Worm (Caenorhabditis elegans) whole organism, young adult: ENCODE measurements around the gene mec-17.

Experiments
- B0035.1 ChIP-seq: sonication (generic microtip); optimal IDR thresholded peaks from 2 replicates; lab custom pipeline; 2016; ENCODE audit warnings: missing genetic modification characterization, mild to moderate bottlenecking, missing compliant biosample characterization, missing genotype, missing genetic modification reagents
- C17E4.6 ChIP-seq: fragments of 200-800 bp; sonication (Bioruptor generic); IDR thresholded peaks from 2 replicates; pipeline ENCODE4 v1.3.6; 2022; ENCODE audit warnings: missing genetic modification reagents, missing genetic modification characterization, missing compliant biosample characterization
- F10E7.11 ChIP-seq: sonication (generic microtip); optimal IDR thresholded peaks from 2 replicates; lab custom pipeline; 2017; ENCODE audit warnings: mild to moderate bottlenecking, missing genetic modification characterization, moderate library complexity, missing compliant biosample characterization
- F37B4.10 ChIP-seq: fragments of 200-800 bp; sonication (Bioruptor generic); IDR thresholded peaks from 2 replicates; pipeline ENCODE4 v1.3.6; 2022; ENCODE audit warnings: missing genetic modification characterization, missing compliant biosample characterization
- F39B2.1 ChIP-seq: fragments of 200-800 bp; sonication (Bioruptor generic); IDR thresholded peaks from 2 replicates; pipeline ENCODE4 v1.3.6; 2022; ENCODE audit warnings: missing genetic modification reagents, missing genetic modification characterization, missing compliant biosample characterization
- F52B5.7 ChIP-seq: sonication (generic microtip); optimal IDR thresholded peaks from 2 replicates; lab custom pipeline; 2016; ENCODE audit warnings: mild to moderate bottlenecking, missing genetic modification characterization, missing compliant biosample characterization
- T26A5.8 ChIP-seq: sonication (generic microtip); optimal IDR thresholded peaks from 2 replicates; lab custom pipeline; 2016; ENCODE audit warnings: missing genetic modification characterization, missing compliant biosample characterization
- Y53G8AR.9 ChIP-seq: fragments of 200-800 bp; sonication (Bioruptor generic); conservative IDR thresholded peaks from 2 replicates; pipeline ENCODE4 v1.3.6; 2022; ENCODE audit warnings: missing genetic modification reagents, missing genetic modification characterization, missing compliant biosample characterization
- Y56A3A.18 ChIP-seq: fragments of 200-800 bp; sonication (Bioruptor generic); IDR thresholded peaks from 2 replicates; pipeline ENCODE4 v1.3.6; 2022; ENCODE audit warnings: missing genetic modification reagents, missing genetic modification characterization, missing compliant biosample characterization
- Y79H2A.3 ChIP-seq: fragments of 200-800 bp; sonication (Bioruptor generic); conservative IDR thresholded peaks from 2 replicates; pipeline ENCODE4 v1.3.6; 2022; ENCODE audit warnings: missing genetic modification reagents, missing genetic modification characterization, missing compliant biosample characterization
- akir-1 ChIP-seq: fragments of 200-800 bp; sonication (Bioruptor generic); optimal IDR thresholded peaks from 2 replicates; lab custom pipeline; 2018; ENCODE audit warnings: mild to moderate bottlenecking, missing genetic modification characterization, moderate library complexity, missing compliant biosample characterization
- aptf-2 ChIP-seq: fragments of 200-800 bp; sonication (Bioruptor generic); conservative IDR thresholded peaks from 2 replicates; pipeline ENCODE4 v1.3.6; 2022; ENCODE audit warnings: missing genetic modification reagents, missing genetic modification characterization, missing compliant biosample characterization
- aptf-3 ChIP-seq: fragments of 200-800 bp; sonication (Bioruptor generic); IDR thresholded peaks from 2 replicates; pipeline ENCODE4 v1.3.6; 2022; ENCODE audit warnings: missing genetic modification characterization, missing compliant biosample characterization
- bed-1 ChIP-seq: fragments of 200-800 bp; sonication (Bioruptor generic); IDR thresholded peaks from 2 replicates; pipeline ENCODE4 v1.3.6; 2022; ENCODE audit warnings: missing genetic modification reagents, missing genetic modification characterization, missing compliant biosample characterization
- bed-2 ChIP-seq: fragments of 200-800 bp; sonication (Bioruptor generic); IDR thresholded peaks from 2 replicates; pipeline ENCODE4 v1.3.6; 2022; ENCODE audit warnings: missing genetic modification reagents, missing genetic modification characterization, missing compliant biosample characterization
- cebp-1 ChIP-seq, 2 experiments: fragments of 200-800 bp in 1 of 2; sonication (Bioruptor generic) in 1 of 2; sonication (generic microtip) in 1 of 2; IDR thresholded peaks in 1 of 2; optimal IDR thresholded peaks in 1 of 2; 2 replicates each; pipeline versions ENCODE4 v1.3.6 to Lab custom; 2017 to 2022; ENCODE audit warnings: missing compliant biosample characterization in 2 of 2, missing genetic modification characterization in 2 of 2, mild to moderate bottlenecking in 1 of 2, missing genetic modification reagents in 1 of 2, moderate library complexity in 1 of 2
- ceh-100 ChIP-seq: fragments of 200-800 bp; sonication (Bioruptor generic); IDR thresholded peaks from 2 replicates; pipeline ENCODE4 v1.3.6; 2022; ENCODE audit warnings: missing genetic modification reagents, missing genetic modification characterization, missing compliant biosample characterization
- ceh-40 ChIP-seq: fragments of 200-800 bp; sonication (Bioruptor generic); IDR thresholded peaks from 2 replicates; pipeline ENCODE4 v1.3.6; 2022; ENCODE audit warnings: missing genetic modification characterization, missing compliant biosample characterization
- dpff-1 ChIP-seq: sonication (generic microtip); optimal IDR thresholded peaks from 2 replicates; lab custom pipeline; 2017; ENCODE audit warnings: mild to moderate bottlenecking, missing genetic modification characterization, missing compliant biosample characterization
- egrh-3 ChIP-seq: fragments of 200-800 bp; sonication (Bioruptor generic); IDR thresholded peaks from 2 replicates; pipeline ENCODE4 v1.3.6; 2022; ENCODE audit warnings: missing genetic modification reagents, missing genetic modification characterization, missing compliant biosample characterization
- fkh-3 ChIP-seq: sonication (generic microtip); optimal IDR thresholded peaks from 2 replicates; lab custom pipeline; 2016; ENCODE audit warnings: mild to moderate bottlenecking, missing genetic modification characterization, missing compliant biosample characterization
- hlh-26 ChIP-seq: fragments of 200-800 bp; sonication (Bioruptor generic); conservative IDR thresholded peaks from 2 replicates; pipeline ENCODE4 v1.3.6; 2022; ENCODE audit warnings: missing genetic modification reagents, missing genetic modification characterization, missing compliant biosample characterization
- hrde-1 ChIP-seq: sonication (generic microtip); optimal IDR thresholded peaks from 2 replicates; lab custom pipeline; 2016; ENCODE audit warnings: missing genetic modification characterization, mild to moderate bottlenecking, missing compliant biosample characterization, moderate library complexity, missing genotype, missing genetic modification reagents, borderline replicate concordance
- let-607 ChIP-seq, 2 experiments: fragments of 200-800 bp in 1 of 2; sonication (Bioruptor generic) in 1 of 2; sonication (generic microtip) in 1 of 2; optimal IDR thresholded peaks; 2 replicates each; lab custom pipeline; 2016 to 2018; ENCODE audit warnings: mild to moderate bottlenecking in 2 of 2, missing compliant biosample characterization in 2 of 2, missing genetic modification characterization in 2 of 2, moderate library complexity in 2 of 2, missing genotype in 1 of 2
- lin-40 ChIP-seq: sonication (generic microtip); optimal IDR thresholded peaks from 2 replicates; lab custom pipeline; 2016; ENCODE audit warnings: missing genetic modification characterization, mild to moderate bottlenecking, missing compliant biosample characterization, missing genotype, missing genetic modification reagents
- lir-1 ChIP-seq: fragments of 200-800 bp; sonication (Bioruptor generic); conservative IDR thresholded peaks from 2 replicates; pipeline ENCODE4 v1.3.6; 2022; ENCODE audit warnings: missing genetic modification reagents, missing genetic modification characterization, missing compliant biosample characterization
- lsl-1 ChIP-seq: fragments of 200-800 bp; sonication (Bioruptor generic); optimal IDR thresholded peaks from 2 replicates; lab custom pipeline; 2018; ENCODE audit warnings: mild to moderate bottlenecking, missing genetic modification characterization, moderate library complexity, missing compliant biosample characterization
- madf-6 ChIP-seq: fragments of 200-800 bp; sonication (Bioruptor generic); IDR thresholded peaks from 2 replicates; pipeline ENCODE4 v1.3.6; 2022; ENCODE audit warnings: missing genetic modification reagents, missing genetic modification characterization, missing compliant biosample characterization
- madf-8 ChIP-seq: fragments of 200-800 bp; sonication (Bioruptor generic); conservative IDR thresholded peaks from 2 replicates; pipeline ENCODE4 v1.3.6; 2022; ENCODE audit warnings: missing genetic modification reagents, missing genetic modification characterization, missing compliant biosample characterization
- nfya-1 ChIP-seq: sonication (generic microtip); optimal IDR thresholded peaks from 2 replicates; lab custom pipeline; 2017; ENCODE audit warnings: antibody characterized with exemption, missing compliant biosample characterization, missing genetic modification characterization, borderline replicate concordance; ENCODE audit not compliant: insufficient read depth
- nhr-120 ChIP-seq: fragments of 200-800 bp; sonication (Bioruptor generic); IDR thresholded peaks from 2 replicates; pipeline ENCODE4 v1.3.6; 2022; ENCODE audit warnings: missing genetic modification characterization, missing compliant biosample characterization
- nhr-80 ChIP-seq: sonication (generic microtip); optimal IDR thresholded peaks from 2 replicates; lab custom pipeline; 2016; ENCODE audit warnings: missing genetic modification characterization, missing compliant biosample characterization
- nhr-90 ChIP-seq: sonication (generic microtip); optimal IDR thresholded peaks from 2 replicates; lab custom pipeline; 2016; ENCODE audit warnings: missing genotype, mild to moderate bottlenecking, missing genetic modification characterization, missing compliant biosample characterization
- sdz-38 ChIP-seq: sonication (generic microtip); optimal IDR thresholded peaks from 2 replicates; lab custom pipeline; 2016; ENCODE audit warnings: missing genotype, missing genetic modification characterization, missing compliant biosample characterization
- sea-2 ChIP-seq: fragments of 200-800 bp; sonication (Bioruptor generic); IDR thresholded peaks from 2 replicates; pipeline ENCODE4 v1.3.6; 2022; ENCODE audit warnings: missing genetic modification characterization, missing compliant biosample characterization
- snpc-1.3 ChIP-seq: sonication (generic microtip); optimal IDR thresholded peaks from 2 replicates; lab custom pipeline; 2017; ENCODE audit warnings: missing genetic modification characterization, mild to moderate bottlenecking, missing compliant biosample characterization, antibody characterized with exemption, moderate library complexity, missing genotype, missing genetic modification reagents; ENCODE audit not compliant: insufficient read depth
- snpc-3.4 ChIP-seq: sonication (generic microtip); optimal IDR thresholded peaks from 2 replicates; lab custom pipeline; 2017; ENCODE audit warnings: missing genetic modification characterization, mild to moderate bottlenecking, missing compliant biosample characterization, antibody characterized with exemption, moderate library complexity, missing genotype, missing genetic modification reagents
- tbx-9 ChIP-seq: sonication (generic microtip); optimal IDR thresholded peaks from 2 replicates; lab custom pipeline; 2016; ENCODE audit warnings: borderline replicate concordance, missing genetic modification characterization, inconsistent platforms, missing compliant biosample characterization
- zim-3 ChIP-seq: sonication (generic microtip); optimal IDR thresholded peaks from 2 replicates; lab custom pipeline; 2017; ENCODE audit warnings: mild to moderate bottlenecking, missing genetic modification characterization, moderate library complexity, missing compliant biosample characterization
- ztf-18 ChIP-seq: sonication (generic microtip); optimal IDR thresholded peaks from 2 replicates; lab custom pipeline; 2016; ENCODE audit warnings: missing genotype, mild to moderate bottlenecking, missing genetic modification characterization, missing compliant biosample characterization
- ztf-25 ChIP-seq: fragments of 200-800 bp; sonication (Bioruptor generic); IDR thresholded peaks from 2 replicates; pipeline ENCODE4 v1.3.6; 2022; ENCODE audit warnings: missing genetic modification reagents, missing genetic modification characterization, missing compliant biosample characterization
- ztf-3 ChIP-seq: fragments of 200-800 bp; sonication (Bioruptor generic); optimal IDR thresholded peaks from 2 replicates; lab custom pipeline; 2018; ENCODE audit warnings: mild to moderate bottlenecking, missing genetic modification characterization, missing compliant biosample characterization

The mec-17 gene

DNA sequence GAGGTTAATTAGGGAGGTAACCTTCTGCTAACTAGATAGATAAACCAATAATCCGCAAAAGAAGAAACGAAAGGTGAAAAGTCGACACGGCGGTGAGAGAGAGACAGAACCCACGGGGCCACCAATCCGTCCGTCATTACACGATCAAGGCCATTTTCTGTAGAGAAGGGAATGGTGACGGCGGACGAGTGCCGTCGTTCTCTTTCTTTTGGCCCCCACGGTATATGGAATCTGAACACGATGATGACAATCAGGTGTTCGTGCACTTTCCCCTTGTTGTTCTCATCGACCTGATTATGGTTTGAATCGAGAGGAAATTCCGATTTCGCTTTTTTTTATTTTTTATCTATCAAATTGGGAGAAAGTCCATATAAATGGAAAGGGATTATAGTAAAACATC is 22.4 kb upstream of the mec-17 start:
- TF ChIP-seq lin-40 (tag; lab: Kevin White, UChicago) (no peak), dpff-1 (tag; lab: Kevin White, UChicago) (no peak), snpc-3.4 (tag; lab: Kevin White, UChicago) (no peak), ztf-18 (tag; lab: Kevin White, UChicago) (no peak), ceh-40 (no peak), tbx-9 (tag; lab: Kevin White, UChicago) (no peak), F37B4.10 (GFP tag; lab: Robert Waterston, UW) (no peak), bed-2 (GFP tag; lab: Robert Waterston, UW) (no peak), nhr-120 (GFP tag; lab: Robert Waterston, UW) (no peak), akir-1 (GFP tag; lab: Kevin White, UChicago) (no peak), let-607 (tag; optimal IDR thresholded peaks at IDR 0.05; lab: Kevin White, UChicago) (no peak), nhr-90 (tag; lab: Kevin White, UChicago) (no peak), Y79H2A.3 (GFP tag; lab: Robert Waterston, UW) (no peak), sdz-38 (no peak)
- TF ChIP-seq, all 124 proteins: peak for 0

- TF ChIP-seq C17E4.6 (GFP tag; lab: Robert Waterston, UW) (no peak), lir-1 (no peak), madf-8 (GFP tag; lab: Robert Waterston, UW) (no peak), aptf-3 (GFP tag; lab: Robert Waterston, UW) (no peak), ztf-25 (GFP tag; lab: Robert Waterston, UW) (no peak), Y53G8AR.9 (GFP tag; lab: Robert Waterston, UW) (no peak), Y56A3A.18 (no peak), fkh-3 (tag; lab: Kevin White, UChicago) (no peak)
- TF ChIP-seq, all 124 proteins: peak for 0
These were observed 21.2 kb upstream of the mec-17 start for ce11 chrIV:8008137-8008536.

DNA sequence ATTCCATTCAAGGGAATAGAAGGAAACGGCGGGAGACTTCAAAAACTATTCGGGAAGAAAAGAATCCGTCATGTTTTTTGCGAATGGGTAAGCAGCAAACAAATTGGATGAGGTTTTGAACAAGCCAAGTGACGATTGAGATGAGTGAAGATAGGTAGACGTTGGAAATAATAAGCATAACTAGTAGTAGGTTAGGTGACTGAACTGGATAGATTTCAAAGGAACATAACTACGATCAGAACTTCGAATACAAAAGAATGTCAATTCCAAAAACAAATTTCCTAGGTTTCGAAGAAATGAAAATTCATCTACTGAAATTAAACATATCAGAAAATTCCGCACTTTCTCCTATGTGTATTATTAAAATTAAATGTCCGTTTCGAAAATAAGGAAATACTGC is 20.6 kb upstream of the mec-17 start:
- TF ChIP-seq aptf-2 (GFP tag; lab: Robert Waterston, UW) (no peak), nfya-1 (tag; lab: Kevin White, UChicago) (no peak), bed-2 (GFP tag; lab: Robert Waterston, UW) (no peak), zim-3 (tag; lab: Kevin White, UChicago) (no peak), fkh-3 (tag; lab: Kevin White, UChicago) (no peak), nhr-80 (tag; lab: Kevin White, UChicago) (no peak), aptf-3 (GFP tag; lab: Robert Waterston, UW) (no peak), madf-6 (no peak), lsl-1 (GFP tag; lab: Kevin White, UChicago) (no peak), F10E7.11 (tag; lab: Kevin White, UChicago) (no peak), F37B4.10 (GFP tag; lab: Robert Waterston, UW) (no peak)

DNA sequence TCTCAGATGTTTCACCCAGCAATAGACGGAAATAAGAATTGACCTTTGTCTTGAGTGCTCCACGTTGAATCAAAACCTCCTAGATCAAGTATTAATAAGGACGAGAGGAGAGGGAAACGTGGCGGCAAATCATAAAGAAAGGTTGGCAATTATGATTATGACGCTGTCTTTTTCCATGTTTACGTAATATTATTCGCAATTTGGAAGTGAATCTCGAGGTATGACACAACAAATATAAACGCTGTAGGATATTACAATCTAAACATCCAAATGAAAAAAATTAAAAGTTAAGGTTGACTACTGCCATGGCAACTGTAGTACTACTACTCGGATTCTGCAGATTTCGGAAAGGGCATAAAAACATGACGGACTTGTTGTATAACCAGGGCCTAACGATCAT is 19.2 kb upstream of the mec-17 start:
- TF ChIP-seq B0035.1 (tag; lab: Kevin White, UChicago): no peak
- TF ChIP-seq F39B2.1: no peak
- TF ChIP-seq bed-1 (GFP tag; lab: Robert Waterston, UW): no peak
- TF ChIP-seq egrh-3 (GFP tag; lab: Robert Waterston, UW): no peak
- no peak for TF ChIP-seq hrde-1 (tag; lab: Kevin White, UChicago)
- TF ChIP-seq ceh-100 (GFP tag; lab: Robert Waterston, UW): no peak
- no peak for TF ChIP-seq ztf-3 (GFP tag; lab: Kevin White, UChicago)
- TF ChIP-seq sea-2: no peak
- TF ChIP-seq T26A5.8: no peak
- TF ChIP-seq nhr-80 (tag; lab: Kevin White, UChicago): no peak
- TF ChIP-seq ztf-25 (GFP tag; lab: Robert Waterston, UW): no peak
- TF ChIP-seq lsl-1 (GFP tag; lab: Kevin White, UChicago): no peak
- TF ChIP-seq cebp-1 (GFP tag; IDR thresholded peaks at IDR 0.05; lab: Robert Waterston, UW): no peak
- no peak for TF ChIP-seq cebp-1 (tag; optimal IDR thresholded peaks at IDR 0.05; lab: Kevin White, UChicago)
- no peak for TF ChIP-seq hlh-26
- no peak for TF ChIP-seq sdz-38
- TF ChIP-seq Y53G8AR.9 (GFP tag; lab: Robert Waterston, UW): no peak
- TF ChIP-seq snpc-1.3 (tag; lab: Kevin White, UChicago): no peak
- no peak for TF ChIP-seq F52B5.7 (tag; lab: Kevin White, UChicago)
